Fruit fly (Drosophila melanogaster) whole organism: ENCODE measurements around the gene CG17930.

Experiments
- CG8478 ChIP-seq: fragments of >200 bp; optimal IDR thresholded peaks from 2 replicates; lab custom pipeline; 2018; ENCODE audit warnings: inconsistent platforms
- Dll ChIP-seq: fragments of >200 bp; optimal IDR thresholded peaks from 2 replicates; lab custom pipeline; 2017
- EcR ChIP-seq, 2 experiments: fragments of >200 bp; optimal IDR thresholded peaks; 2 replicates each; lab custom pipeline; 2017; ENCODE audit warnings: missing biosample characterization in 2 of 2, missing genetic modification characterization in 2 of 2, missing genetic modification reagents in 2 of 2
- pan ChIP-seq: fragments of >200 bp; optimal IDR thresholded peaks from 2 replicates; lab custom pipeline; 2017
- psq ChIP-seq: fragments of >200 bp; optimal IDR thresholded peaks from 2 replicates; lab custom pipeline; 2017
- usp ChIP-seq: fragments of >200 bp; optimal IDR thresholded peaks from 2 replicates; lab custom pipeline; 2017; ENCODE audit warnings: missing biosample characterization, missing genetic modification characterization, mixed read lengths

- TF ChIP-seq EcR (GFP tag; optimal IDR thresholded peaks at IDR 0.05; lab: Kevin White, UChicago) (no peak), CG8478 (lab: Kevin White, UChicago) (no peak), psq (lab: Kevin White, UChicago) (no peak), pan (lab: Kevin White, UChicago) (no peak), Dll (lab: Kevin White, UChicago) (no peak), usp (GFP tag; lab: Kevin White, UChicago) (no peak)
Measured at dm6 chr3R:16337863-16338262, 10.2 kb downstream of the CG17930 start.
